Worm (Caenorhabditis elegans): Measurements from ENCODE around the gene klp-12.

ce11 chrIV:11310624-11311023 lies 49.0 kb downstream of the klp-12 start, which contains the start of gene znf-207:
- TF ChIP-seq him-1 (tag; optimal IDR thresholded peaks at IDR 0.05) (no peak), dao-5 (tag; optimal IDR thresholded peaks at IDR 0.05) (no peak), W03F9.2 (tag; optimal IDR thresholded peaks at IDR 0.05) (peak; percentile 49)
